Fruit fly (Drosophila melanogaster) whole organism, wandering third instar larva: ENCODE measurements around the gene Kcmf1.

ENCODE experiments used
- Abd-B ChIP-seq: fragments of >200 bp; optimal IDR thresholded peaks from 2 replicates; lab custom pipeline; 2017; ENCODE audit warnings: missing biosample characterization, missing genetic modification characterization
- CG32264 ChIP-seq: fragments of 200-800 bp; sonication (Bioruptor generic); optimal IDR thresholded peaks from 2 replicates; lab custom pipeline; 2016; ENCODE audit warnings: missing biosample characterization, missing genetic modification characterization
- CG9705 ChIP-seq: fragments of 200-800 bp; sonication (Bioruptor generic); optimal IDR thresholded peaks from 2 replicates; lab custom pipeline; 2018; ENCODE audit warnings: missing biosample characterization, mild to moderate bottlenecking, missing genetic modification characterization
- CrebA ChIP-seq: fragments of 200-800 bp; sonication (Bioruptor generic); optimal IDR thresholded peaks from 2 replicates; lab custom pipeline; 2016; ENCODE audit warnings: missing biosample characterization, mild to moderate bottlenecking, missing genetic modification characterization, borderline replicate concordance
- GATAd ChIP-seq: sonication (Bioruptor generic); optimal IDR thresholded peaks from 2 replicates; lab custom pipeline; 2016; ENCODE audit warnings: missing biosample characterization, missing genetic modification characterization
- HLH106 ChIP-seq: fragments of 200-800 bp; optimal IDR thresholded peaks from 3 replicates; lab custom pipeline; 2019; ENCODE audit warnings: missing biosample characterization, mild to moderate bottlenecking, missing genetic modification characterization, moderate library complexity
- Hnf4 ChIP-seq: fragments of 200-800 bp; sonication (Bioruptor generic); optimal IDR thresholded peaks from 2 replicates; lab custom pipeline; 2016; ENCODE audit warnings: missing biosample characterization, mild to moderate bottlenecking, missing genetic modification characterization
- Hr83 ChIP-seq: fragments of 200-300 bp; sonication (Bioruptor generic); optimal IDR thresholded peaks from 2 replicates; lab custom pipeline; 2016; ENCODE audit warnings: missing biosample characterization, mild to moderate bottlenecking, missing genetic modification characterization, moderate library complexity; ENCODE audit not compliant: poor library complexity, severe bottlenecking
- Jra ChIP-seq: sonication (Bioruptor generic); optimal IDR thresholded peaks from 2 replicates; lab custom pipeline; 2016; ENCODE audit warnings: missing biosample characterization, missing genetic modification characterization
- Mio ChIP-seq: sonication (Bioruptor generic); optimal IDR thresholded peaks from 2 replicates; lab custom pipeline; 2016; ENCODE audit warnings: missing biosample characterization, missing genetic modification characterization
- Myc ChIP-seq: fragments of >200 bp; optimal IDR thresholded peaks from 2 replicates; lab custom pipeline; 2017
- N ChIP-seq: fragments of >200 bp; optimal IDR thresholded peaks from 2 replicates; lab custom pipeline; 2018; ENCODE audit warnings: missing biosample characterization, missing external identifiers, missing genetic modification characterization
- OdsH ChIP-seq: fragments of 200-800 bp; sonication (Bioruptor generic); optimal IDR thresholded peaks from 2 replicates; lab custom pipeline; 2016; ENCODE audit warnings: missing biosample characterization, mild to moderate bottlenecking, missing genetic modification characterization
- Rel ChIP-seq, 2 experiments: fragments of 200-800 bp; sonication (Bioruptor generic) in 1 of 2; optimal IDR thresholded peaks; 2 replicates in 1 of 2; 3 replicates in 1 of 2; lab custom pipeline; 2016 to 2019; ENCODE audit warnings: mild to moderate bottlenecking in 2 of 2, missing biosample characterization in 2 of 2, missing genetic modification characterization in 2 of 2, moderate library complexity in 1 of 2
- Vsx2 ChIP-seq: fragments of 200-300, 225-300 bp; sonication (Bioruptor generic); optimal IDR thresholded peaks from 2 replicates; lab custom pipeline; 2018; ENCODE audit warnings: missing biosample characterization, missing genetic modification characterization; ENCODE audit not compliant: partially characterized antibody
- brk ChIP-seq: fragments of 200-800 bp; sonication (Bioruptor generic); optimal IDR thresholded peaks from 2 replicates; lab custom pipeline; 2016; ENCODE audit warnings: missing biosample characterization, mild to moderate bottlenecking, missing genetic modification characterization
- dl ChIP-seq, 2 experiments: fragments of 175-275, 200-275 bp in 1 of 2; fragments of 200-275 bp in 1 of 2; sonication (Bioruptor generic); optimal IDR thresholded peaks; lab custom pipeline; 2018; ENCODE audit warnings: mild to moderate bottlenecking in 2 of 2, missing biosample characterization in 2 of 2, missing genetic modification characterization in 2 of 2, moderate library complexity in 2 of 2; ENCODE audit not compliant: partially characterized antibody in 2 of 2, insufficient read depth in 1 of 2
- dmrt93B ChIP-seq: fragments of 200-800 bp; sonication (Bioruptor generic); optimal IDR thresholded peaks from 2 replicates; lab custom pipeline; 2018; ENCODE audit warnings: missing biosample characterization, mild to moderate bottlenecking, missing genetic modification characterization
- ey ChIP-seq: fragments of 200-800 bp; sonication (Bioruptor generic); optimal IDR thresholded peaks from 2 replicates; lab custom pipeline; 2016; ENCODE audit warnings: missing biosample characterization, missing genetic modification characterization
- foxo ChIP-seq, 2 experiments: fragments of 200-800 bp; sonication (Bioruptor generic); optimal IDR thresholded peaks; 2 replicates in 1 of 2; 3 replicates in 1 of 2; lab custom pipeline; 2016 to 2017; ENCODE audit warnings: missing biosample characterization in 2 of 2, missing genetic modification characterization in 2 of 2
- h ChIP-seq: fragments of 200-800 bp; sonication (Bioruptor generic); optimal IDR thresholded peaks from 3 replicates; lab custom pipeline; 2016; ENCODE audit warnings: missing biosample characterization, mild to moderate bottlenecking, missing genetic modification characterization
- jim ChIP-seq: fragments of 175-275, 200-325 bp; sonication (Bioruptor generic); optimal IDR thresholded peaks from 2 replicates; lab custom pipeline; 2016; ENCODE audit warnings: missing biosample characterization, mild to moderate bottlenecking, missing genetic modification characterization
- lola ChIP-seq: fragments of >200 bp; optimal IDR thresholded peaks from 2 replicates; lab custom pipeline; 2017; ENCODE audit warnings: missing biosample characterization, missing genetic modification characterization
- psq ChIP-seq: fragments of 200-800 bp; sonication (Bioruptor generic); optimal IDR thresholded peaks from 3 replicates; lab custom pipeline; 2017; ENCODE audit warnings: missing biosample characterization, mild to moderate bottlenecking, missing genetic modification characterization, moderate library complexity
- rgr ChIP-seq: fragments of 200-800 bp; sonication (Bioruptor generic); optimal IDR thresholded peaks from 3 replicates; lab custom pipeline; 2016; ENCODE audit warnings: missing biosample characterization, mild to moderate bottlenecking, missing genetic modification characterization
- sage ChIP-seq: fragments of 200-800 bp; sonication (Bioruptor generic); optimal IDR thresholded peaks from 2 replicates; lab custom pipeline; 2016; ENCODE audit warnings: missing biosample characterization, mild to moderate bottlenecking, missing genetic modification characterization
- sv ChIP-seq: fragments of 200-800 bp; sonication (Bioruptor generic); optimal IDR thresholded peaks from 3 replicates; lab custom pipeline; 2016; ENCODE audit warnings: missing biosample characterization, missing genetic modification characterization
- tai ChIP-seq: sonication (Bioruptor generic); optimal IDR thresholded peaks from 2 replicates; lab custom pipeline; 2016; ENCODE audit warnings: missing biosample characterization, missing genetic modification characterization
- usp ChIP-seq: fragments of >200 bp; optimal IDR thresholded peaks from 2 replicates; lab custom pipeline; 2017; ENCODE audit warnings: missing biosample characterization, missing genetic modification characterization
- woc ChIP-seq: sonication (Bioruptor generic); optimal IDR thresholded peaks from 2 replicates; lab custom pipeline; 2016; ENCODE audit warnings: missing biosample characterization, mild to moderate bottlenecking, missing genetic modification characterization

Gene Kcmf1

DNA sequence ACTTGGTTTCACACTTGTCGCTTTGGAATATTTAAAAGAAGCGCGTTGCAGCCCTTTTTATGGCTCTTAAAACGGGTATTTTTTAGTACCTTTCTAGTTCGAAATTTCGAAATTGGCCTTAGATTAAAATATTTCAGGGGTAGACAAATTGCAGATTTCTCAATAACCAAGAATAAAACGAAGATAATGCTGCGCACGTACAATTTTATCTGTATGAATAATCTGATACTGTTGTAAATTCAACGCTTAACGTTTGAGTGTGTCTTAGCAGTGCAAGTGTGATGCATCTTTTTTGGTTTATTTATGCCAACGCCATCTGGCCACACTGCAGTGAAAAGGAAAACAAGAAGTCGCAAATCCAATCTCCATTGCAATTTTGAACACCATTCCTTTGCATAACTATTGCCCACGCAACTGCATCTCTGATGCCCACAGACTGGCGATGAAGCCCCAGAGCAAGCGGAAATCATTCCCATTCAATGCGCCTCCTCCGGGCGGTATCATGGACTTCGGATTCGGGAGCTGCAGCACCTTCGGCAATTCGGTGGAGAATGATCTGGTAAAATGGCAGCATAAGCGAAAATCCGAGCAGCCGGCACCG, 35.9 kb upstream of the Kcmf1 start, which contains the start of gene Nmdmc:
Gene Nmdmc, minus strand, starts transcription at position 37 of the 601 bp plus-strand sequence.
- peak; percentile 69 for TF ChIP-seq Myc
- TF ChIP-seq Jra (GFP tag; lab: Kevin White, UChicago): no peak

DNA sequence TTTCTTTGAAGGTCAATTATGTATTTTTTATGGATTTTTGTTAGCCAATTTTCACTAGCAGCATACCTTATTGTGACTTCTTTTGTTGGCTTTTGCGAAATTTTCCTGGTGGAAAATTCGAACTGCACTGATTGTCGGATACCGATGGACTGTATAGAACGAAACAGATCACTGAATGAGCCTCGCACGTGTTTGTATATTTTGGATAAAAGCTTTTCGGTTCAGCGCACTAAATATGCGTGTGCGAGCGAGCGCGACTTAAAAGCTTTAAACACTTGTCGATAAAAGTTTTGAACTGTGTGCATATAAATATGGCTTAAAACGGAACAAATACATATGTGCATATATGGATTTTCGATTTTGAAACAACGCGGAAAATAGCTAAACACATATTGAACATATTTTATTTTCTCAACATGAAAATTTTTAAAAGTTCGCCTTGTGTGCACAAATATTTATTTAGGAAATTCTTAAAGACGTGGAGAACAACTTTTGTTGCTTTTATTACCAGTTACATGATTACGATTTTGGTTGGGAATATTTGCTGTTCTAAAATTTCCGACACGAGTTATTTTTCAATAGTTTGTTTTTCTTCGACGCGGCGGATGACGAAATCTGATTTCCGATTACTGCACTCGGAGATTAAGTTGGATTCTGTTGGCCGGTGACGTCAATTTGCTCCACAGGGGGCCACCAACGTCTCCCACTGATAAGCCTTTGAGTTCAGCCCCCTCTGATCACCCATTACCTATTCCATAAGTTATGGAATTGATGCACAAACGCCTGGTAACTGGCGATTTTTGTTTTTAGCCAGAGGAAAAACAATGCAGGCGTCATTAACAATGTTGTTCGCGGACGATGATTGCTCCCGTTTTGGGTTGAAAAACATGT, 34.6 kb upstream of the Kcmf1 start:
- no peak for TF ChIP-seq tai (GFP tag; lab: Kevin White, UChicago)
- TF ChIP-seq rgr (GFP tag; lab: Kevin White, UChicago): peak; percentile 5
- no peak for TF ChIP-seq psq (GFP tag; lab: Kevin White, UChicago)
- TF ChIP-seq ey (GFP tag; lab: Kevin White, UChicago): no peak
- TF ChIP-seq GATAd (GFP tag; lab: Kevin White, UChicago): no peak
- no peak for TF ChIP-seq Hr83
- TF ChIP-seq dmrt93B: no peak
- no peak for TF ChIP-seq CrebA
- TF ChIP-seq jim (GFP tag; lab: Kevin White, UChicago): no peak
- TF ChIP-seq HLH106 (tag; lab: Kevin White, UChicago): no peak
- TF ChIP-seq CG9705 (GFP tag; lab: Kevin White, UChicago): no peak
- no peak for TF ChIP-seq Myc
- no peak for TF ChIP-seq Mio (GFP tag; lab: Kevin White, UChicago)
- no peak for TF ChIP-seq Hnf4
- TF ChIP-seq CG32264 (GFP tag; lab: Kevin White, UChicago): no peak
- no peak for TF ChIP-seq sage (GFP tag; lab: Kevin White, UChicago)
- TF ChIP-seq usp (GFP tag; lab: Kevin White, UChicago): no peak
- peak; percentile 61 for TF ChIP-seq woc (GFP tag; lab: Kevin White, UChicago)
- no peak for TF ChIP-seq Rel (GFP tag; optimal IDR thresholded peaks at IDR 0.05; lab: Kevin White, UChicago)
- no peak for TF ChIP-seq Rel (tag; optimal IDR thresholded peaks at IDR 0.05; lab: Kevin White, UChicago)
- TF ChIP-seq foxo (GFP tag; optimal IDR thresholded peaks at IDR 0.05; lab: Kevin White, UChicago): no peak
- TF ChIP-seq Vsx2 (GFP tag; lab: Kevin White, UChicago): no peak
- peak; percentile 33 for TF ChIP-seq OdsH
- peak; percentile 22 for TF ChIP-seq brk (GFP tag; lab: Kevin White, UChicago)
- no peak for TF ChIP-seq lola (GFP tag; lab: Kevin White, UChicago)
- no peak for TF ChIP-seq Abd-B (GFP tag; lab: Kevin White, UChicago)
- no peak for TF ChIP-seq sv (GFP tag; lab: Kevin White, UChicago)
- TF ChIP-seq N: no peak
- TF ChIP-seq dl (GFP tag; optimal IDR thresholded peaks at IDR 0.05; lab: Kevin White, UChicago; ENCODE audit: insufficient read depth in 1 of 2, partially characterized antibody in 2 of 2): no peak

dm6 chr3R:9048466-9049072, 33.9 kb upstream of the Kcmf1 start, which contains the start of gene Mst85C:
Gene Mst85C (plus strand): TSS chr3R:9048645.
- peak; percentile 14 for TF ChIP-seq woc (GFP tag; lab: Kevin White, UChicago)
- no peak for TF ChIP-seq Hnf4
- peak; percentile 6 for TF ChIP-seq Myc
- no peak for TF ChIP-seq Mio (GFP tag; lab: Kevin White, UChicago)
- no peak for TF ChIP-seq h (GFP tag; lab: Kevin White, UChicago)
